Worm (Caenorhabditis elegans): Measurements from ENCODE around the gene nspb-12.

Gene nspb-12

ce11 chrIII:5591668-5592149 lies 23.1 kb upstream of the nspb-12 start, which contains the start of the genes ddx-15 and ucr-1 (continued):
- no peak for TF ChIP-seq spr-1 (tag; optimal IDR thresholded peaks at IDR 0.05)
- TF ChIP-seq daf-8 (GFP tag; IDR thresholded peaks at IDR 0.05), result no peak
- TF ChIP-seq lin-13 (GFP tag; optimal IDR thresholded peaks at IDR 0.05), result peak; percentile 37
- no peak for TF ChIP-seq madf-9 (GFP tag; conservative IDR thresholded peaks at IDR 0.05)
- TF ChIP-seq nhr-41 (GFP tag; IDR thresholded peaks at IDR 0.05), result no peak
- no peak for TF ChIP-seq nhr-102 (tag; optimal IDR thresholded peaks at IDR 0.05)
- no peak for TF ChIP-seq nhr-76 (tag; optimal IDR thresholded peaks at IDR 0.05)
- TF ChIP-seq D1046.2 (GFP tag; IDR thresholded peaks at IDR 0.05), result no peak
- TF ChIP-seq dmd-6 (GFP tag; IDR thresholded peaks at IDR 0.05), result no peak
- no peak for TF ChIP-seq sdz-12 (GFP tag; optimal IDR thresholded peaks at IDR 0.05)
- peak; percentile 23 for TF ChIP-seq nhr-28 (tag; optimal IDR thresholded peaks at IDR 0.05)
- no peak for TF ChIP-seq fkh-10 (GFP tag; optimal IDR thresholded peaks at IDR 0.05)
- TF ChIP-seq nhr-237 (tag; optimal IDR thresholded peaks at IDR 0.05), result no peak
- TF ChIP-seq nhr-10 (tag; optimal IDR thresholded peaks at IDR 0.05), result no peak
- peak; percentile 9 for TF ChIP-seq rbr-2 (tag; optimal IDR thresholded peaks at IDR 0.05)
- no peak for TF ChIP-seq php-3 (GFP tag; IDR thresholded peaks at IDR 0.05)
- TF ChIP-seq Y105C5A.15 (GFP tag; IDR thresholded peaks at IDR 0.05), result no peak
- no peak for TF ChIP-seq F37D6.2 (tag; optimal IDR thresholded peaks at IDR 0.05)
- no peak for TF ChIP-seq ZK546.5 (tag; optimal IDR thresholded peaks at IDR 0.05)
- TF ChIP-seq dmd-9 (GFP tag; IDR thresholded peaks at IDR 0.05), result no peak
- TF ChIP-seq Y75B8A.6 (GFP tag; IDR thresholded peaks at IDR 0.05), result no peak
- no peak for TF ChIP-seq vab-7 (GFP tag; IDR thresholded peaks at IDR 0.05)
- no peak for TF ChIP-seq zip-11 (GFP tag; IDR thresholded peaks at IDR 0.05)
- TF ChIP-seq cey-2 (tag; optimal IDR thresholded peaks at IDR 0.05; ENCODE audit: borderline replicate concordance, insufficient read depth), result no peak
- no peak for TF ChIP-seq arid-1 (GFP tag; conservative IDR thresholded peaks at IDR 0.05)
- TF ChIP-seq lin-29 (GFP tag; IDR thresholded peaks at IDR 0.05), result no peak
- TF ChIP-seq hif-1 (tag; optimal IDR thresholded peaks at IDR 0.05), result peak in 1 of 2 experiments; percentile 43
- no peak for TF ChIP-seq ztf-7 (tag; optimal IDR thresholded peaks at IDR 0.05)
- 0 out of 2 replicates have a peak, but pooled peaks have one; percentile 34 for TF ChIP-seq hmg-1.1 (GFP tag; IDR thresholded peaks at IDR 0.05)
- TF ChIP-seq duxl-1 (tag; optimal IDR thresholded peaks at IDR 0.05; ENCODE audit: poor library complexity), result no peak
- TF ChIP-seq dpl-1 (GFP tag; optimal IDR thresholded peaks at IDR 0.05), result peak; percentile 68
- TF ChIP-seq pqm-1 (tag; optimal IDR thresholded peaks at IDR 0.05), result no peak
- peak; percentile 73 for TF ChIP-seq dve-1 (tag; optimal IDR thresholded peaks at IDR 0.05; ENCODE audit: insufficient read depth)
- no peak for TF ChIP-seq ceh-82 (tag; optimal IDR thresholded peaks at IDR 0.05)
- TF ChIP-seq F44E2.7 (GFP tag; IDR thresholded peaks at IDR 0.05), result no peak
- no peak for TF ChIP-seq dmd-8 (GFP tag; IDR thresholded peaks at IDR 0.05)
- TF ChIP-seq attf-4 (tag; optimal IDR thresholded peaks at IDR 0.05), result no peak
- no peak for TF ChIP-seq F10B5.3 (tag; optimal IDR thresholded peaks at IDR 0.05)
- no peak for TF ChIP-seq ceh-62 (tag; optimal IDR thresholded peaks at IDR 0.05)
- no peak for TF ChIP-seq egl-27 (tag; optimal IDR thresholded peaks at IDR 0.05)
- TF ChIP-seq nhr-77 (tag; optimal IDR thresholded peaks at IDR 0.05), result no peak
- no peak for TF ChIP-seq daf-16 (GFP tag; optimal IDR thresholded peaks at IDR 0.05)
- peak; percentile 33 for TF ChIP-seq daf-16 (tag; optimal IDR thresholded peaks at IDR 0.05)
- peak; percentile 55 for TF ChIP-seq R02D3.7 (tag; optimal IDR thresholded peaks at IDR 0.05)
- TF ChIP-seq saeg-2 (GFP tag; IDR thresholded peaks at IDR 0.05), result no peak
- peak; percentile 66 for TF ChIP-seq lin-38 (GFP tag; IDR thresholded peaks at IDR 0.05)
- no peak for TF ChIP-seq mdt-29 (GFP tag; IDR thresholded peaks at IDR 0.05)
- no peak for TF ChIP-seq unc-62 (GFP tag; optimal IDR thresholded peaks at IDR 0.05 in 1 of 2)
- TF ChIP-seq unc-62 (tag; optimal IDR thresholded peaks at IDR 0.05), result no peak
- TF ChIP-seq tra-1 (GFP tag; IDR thresholded peaks at IDR 0.05), result no peak
- peak; percentile 63 for TF ChIP-seq hlh-30 (tag; optimal IDR thresholded peaks at IDR 0.05; ENCODE audit: insufficient read depth)
- no peak for TF ChIP-seq egl-43 (GFP tag; IDR thresholded peaks at IDR 0.05)
